Fruit fly (Drosophila melanogaster) Kc167 (cell line): Measurements from ENCODE around the gene RpL37A.

ENCODE experiments used
- insv ChIP-seq: fragments of >200 bp; optimal IDR thresholded peaks from 3 replicates; lab custom pipeline; 2018; ENCODE audit warnings: missing external identifiers
- psq ChIP-seq: fragments of >200 bp; optimal IDR thresholded peaks from 2 replicates; lab custom pipeline; 2017; ENCODE audit warnings: missing external identifiers

DNA sequence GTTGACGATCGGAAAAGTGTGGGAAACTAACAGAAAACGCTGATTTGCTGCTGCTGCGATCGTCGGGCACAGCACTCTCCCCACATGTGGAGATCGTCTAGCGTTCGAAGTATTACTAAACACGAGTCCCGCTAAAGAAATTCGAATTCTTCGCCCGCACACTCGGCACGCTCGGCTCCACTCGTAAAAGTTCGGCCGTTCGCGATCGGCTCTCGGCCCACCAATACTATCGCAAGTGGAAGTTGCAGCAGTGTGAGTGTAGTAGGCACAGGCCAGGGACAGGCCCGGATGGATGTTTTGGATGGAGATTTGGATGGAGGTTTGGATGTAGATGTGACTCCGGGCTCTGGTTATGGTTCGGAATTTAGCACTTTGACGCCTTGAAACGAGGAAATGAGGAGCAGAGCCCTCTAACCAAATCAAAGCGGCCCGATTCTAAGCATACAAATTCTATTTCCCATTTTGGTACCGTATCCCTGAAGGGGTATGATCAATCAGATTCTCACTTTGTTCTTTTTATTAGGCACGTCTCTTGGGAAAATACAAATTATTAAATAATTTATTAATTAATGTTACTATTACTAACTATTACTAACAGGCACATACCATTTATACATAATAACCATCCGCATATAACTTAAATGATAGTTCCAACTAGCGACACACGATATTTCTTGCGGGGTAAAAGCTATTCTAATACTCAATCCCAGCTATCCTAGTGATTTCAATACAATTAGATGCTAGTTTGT is 43.3 kb upstream of the RpL37A start:
- no peak for TF ChIP-seq insv (lab: Kevin White, UChicago)
- no peak for TF ChIP-seq psq (lab: Kevin White, UChicago)
